Worm (Caenorhabditis elegans) whole organism, L2 larva: ENCODE data around the gene C27B7.2.

ENCODE experiments used
- R02D3.7 ChIP-seq: fragments of 150-350 bp; optimal IDR thresholded peaks from 2 replicates; lab custom pipeline; 2014; ENCODE audit warnings: missing biosample characterization, missing genetic modification characterization
- blmp-1 ChIP-seq: sonication (generic microtip); optimal IDR thresholded peaks from 2 replicates; lab custom pipeline; 2017; ENCODE audit warnings: missing genetic modification characterization, mild to moderate bottlenecking, missing compliant biosample characterization, antibody characterized with exemption, moderate library complexity; ENCODE audit not compliant: insufficient read depth
- ceh-82 ChIP-seq: fragments of 150-350 bp; optimal IDR thresholded peaks from 2 replicates; lab custom pipeline; 2014; ENCODE audit warnings: missing biosample characterization, missing genetic modification characterization
- fos-1 ChIP-seq: fragments of 150-350 bp; optimal IDR thresholded peaks from 2 replicates; lab custom pipeline; 2014; ENCODE audit warnings: missing biosample characterization, missing genetic modification characterization
- lin-39 ChIP-seq: fragments of 150-350 bp; optimal IDR thresholded peaks from 2 replicates; lab custom pipeline; 2014; ENCODE audit warnings: missing biosample characterization, missing genetic modification reagents, missing genetic modification characterization
- lsy-2 ChIP-seq, 2 experiments: fragments of 150-350 bp in 1 of 2; sonication (generic microtip) in 1 of 2; optimal IDR thresholded peaks; 2 replicates each; lab custom pipeline; 2014 to 2017; ENCODE audit warnings: missing biosample characterization in 2 of 2, missing genetic modification characterization in 2 of 2
- mab-5 ChIP-seq: fragments of 150-350 bp; optimal IDR thresholded peaks from 2 replicates; lab custom pipeline; 2014; ENCODE audit warnings: missing biosample characterization, missing genetic modification characterization
- nhr-11 ChIP-seq: fragments of 150-350 bp; optimal IDR thresholded peaks from 2 replicates; lab custom pipeline; 2014; ENCODE audit warnings: missing biosample characterization, missing genetic modification characterization
- unc-39 ChIP-seq: fragments of 150-350 bp; optimal IDR thresholded peaks from 2 replicates; lab custom pipeline; 2014; ENCODE audit warnings: missing biosample characterization, missing genetic modification characterization
- ztf-4 ChIP-seq: fragments of 150-350 bp; optimal IDR thresholded peaks from 2 replicates; lab custom pipeline; 2014; ENCODE audit warnings: missing biosample characterization, missing genetic modification characterization

ce11 chrIV:8918790-8919189 is 26.1 kb downstream of the C27B7.2 start, which contains the start of gene rap-1:
- TF ChIP-seq ztf-4 (tag; lab: Kevin White, UChicago) = no peak
- TF ChIP-seq fos-1 = no peak
- no peak for TF ChIP-seq R02D3.7
- no peak for TF ChIP-seq lin-39
- no peak for TF ChIP-seq lsy-2 (tag; optimal IDR thresholded peaks at IDR 0.05; lab: Kevin White, UChicago)
- TF ChIP-seq nhr-11 (tag; lab: Kevin White, UChicago) = no peak
- TF ChIP-seq unc-39 (tag; lab: Kevin White, UChicago) = no peak
- TF ChIP-seq blmp-1 (tag; lab: Kevin White, UChicago) = no peak
- no peak for TF ChIP-seq ceh-82 (tag; lab: Kevin White, UChicago)
- no peak for TF ChIP-seq mab-5 (tag; lab: Kevin White, UChicago)
